Fruit fly (Drosophila melanogaster) whole organism: Measurements from ENCODE around the gene Doc2.

Experiments
- CG8478 ChIP-seq: fragments of >200 bp; optimal IDR thresholded peaks from 2 replicates; lab custom pipeline; 2018; ENCODE audit warnings: inconsistent platforms
- Dll ChIP-seq: fragments of >200 bp; optimal IDR thresholded peaks from 2 replicates; lab custom pipeline; 2017
- psq ChIP-seq: fragments of >200 bp; optimal IDR thresholded peaks from 2 replicates; lab custom pipeline; 2017

- no peak for TF ChIP-seq psq (lab: Kevin White, UChicago)
- TF ChIP-seq CG8478 (lab: Kevin White, UChicago): no peak
- no peak for TF ChIP-seq Dll (lab: Kevin White, UChicago)
Measured at dm6 chr3L:9011485-9012389, 7.3 kb downstream of the Doc2 start.
